Fruit fly (Drosophila melanogaster): ENCODE measurements around the gene MTA1-like.

MTA1-like gene

DNA sequence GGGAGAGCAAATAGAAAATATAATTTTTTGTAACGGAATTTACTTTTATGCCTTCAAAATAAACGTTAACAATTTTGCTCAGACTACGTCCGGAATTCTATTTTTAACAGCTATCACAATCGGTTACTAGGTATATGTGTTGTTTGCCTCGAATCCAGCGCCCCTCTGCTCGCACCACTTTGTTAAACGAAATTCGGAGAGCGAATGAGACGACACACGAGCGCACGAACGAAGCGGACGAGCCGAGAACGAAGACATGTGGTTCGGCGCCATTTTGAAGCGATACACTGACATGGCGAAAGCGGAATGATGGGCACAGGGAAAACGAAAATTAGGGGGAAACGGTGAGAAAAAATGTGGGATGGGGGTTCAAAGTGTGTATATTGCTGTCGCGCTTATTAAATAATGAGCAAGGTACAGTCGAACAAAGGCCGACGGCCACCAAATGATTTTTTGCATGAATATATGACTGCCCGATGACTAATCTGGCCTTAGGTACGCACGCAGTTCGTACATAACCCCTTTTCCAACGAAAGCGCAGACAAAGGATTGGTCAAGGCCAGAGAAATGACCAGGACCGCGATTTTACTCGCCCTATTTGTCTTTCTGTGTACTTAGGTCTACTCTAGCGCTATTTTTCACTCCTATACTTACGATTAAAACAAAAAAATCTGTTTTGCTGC, 48.0 kb downstream of the MTA1-like start (continued):
- TF ChIP-seq Abd-B (GFP tag; optimal IDR thresholded peaks at IDR 0.05): no peak
- TF ChIP-seq sob (GFP tag; IDR thresholded peaks at IDR 0.05): no peak
- no peak for TF ChIP-seq Bgb (GFP tag; IDR thresholded peaks at IDR 0.05; ENCODE audit: partially characterized antibody)
- TF ChIP-seq Blimp-1 (GFP tag; optimal IDR thresholded peaks at IDR 0.05): no peak
- TF ChIP-seq CG6175 (GFP tag; IDR thresholded peaks at IDR 0.05): no peak
- no peak for TF ChIP-seq CG9437 (GFP tag; optimal IDR thresholded peaks at IDR 0.05)
- no peak for TF ChIP-seq sim (GFP tag; IDR thresholded peaks at IDR 0.05)
- no peak for TF ChIP-seq usp (GFP tag; optimal IDR thresholded peaks at IDR 0.05)
- TF ChIP-seq CG1603 (tag; optimal IDR thresholded peaks at IDR 0.05): no peak
- TF ChIP-seq CG10431 (GFP tag; optimal IDR thresholded peaks at IDR 0.05): peak; percentile 89
- no peak for TF ChIP-seq peb (GFP tag; IDR thresholded peaks at IDR 0.05)
- peak in 1 of 2 experiments; percentile 33 for TF ChIP-seq Eip74EF (GFP tag; optimal IDR thresholded peaks at IDR 0.05)
- no peak for TF ChIP-seq CG9932 (GFP tag; IDR thresholded peaks at IDR 0.05)
- TF ChIP-seq dmrt11E (tag; optimal IDR thresholded peaks at IDR 0.05): no peak
- TF ChIP-seq CG34376 (GFP tag; optimal IDR thresholded peaks at IDR 0.05): peak; percentile 84
- TF ChIP-seq Six4 (GFP tag; optimal IDR thresholded peaks at IDR 0.05): no peak
- TF ChIP-seq hkb (optimal IDR thresholded peaks at IDR 0.05): no peak
- TF ChIP-seq hkb (GFP tag; IDR thresholded peaks at IDR 0.05): no peak
- no peak for TF ChIP-seq Lpt (GFP tag; optimal IDR thresholded peaks at IDR 0.05)
- TF ChIP-seq vvl (GFP tag; IDR thresholded peaks at IDR 0.05): no peak
- no peak for TF ChIP-seq Dip3 (GFP tag; optimal IDR thresholded peaks at IDR 0.05)
- TF ChIP-seq ara (GFP tag; IDR thresholded peaks at IDR 0.05): no peak
- no peak for TF ChIP-seq Dek (tag; optimal IDR thresholded peaks at IDR 0.05)
- no peak for TF ChIP-seq jigr1 (GFP tag; IDR thresholded peaks at IDR 0.05)
- no peak for TF ChIP-seq z (GFP tag; IDR thresholded peaks at IDR 0.05)
- peak; percentile 55 for TF ChIP-seq CG8924 (tag; optimal IDR thresholded peaks at IDR 0.05)
- TF ChIP-seq ssp (GFP tag; IDR thresholded peaks at IDR 0.05): no peak
- TF ChIP-seq fd3F (GFP tag; optimal IDR thresholded peaks at IDR 0.05): no peak
- peak; percentile 20 for TF ChIP-seq CG7745 (tag; optimal IDR thresholded peaks at IDR 0.05)
- no peak for TF ChIP-seq pita (GFP tag; optimal IDR thresholded peaks at IDR 0.05)
- no peak for TF ChIP-seq disco-r (GFP tag; optimal IDR thresholded peaks at IDR 0.05)
- TF ChIP-seq CG2889 (GFP tag; IDR thresholded peaks at IDR 0.05): no peak
- TF ChIP-seq CG12391 (tag; optimal IDR thresholded peaks at IDR 0.05): peak; percentile 22
- TF ChIP-seq CG15514 (GFP tag; optimal IDR thresholded peaks at IDR 0.05): peak; percentile 39
- TF ChIP-seq ato (GFP tag; IDR thresholded peaks at IDR 0.05; ENCODE audit: partially characterized antibody): no peak
- no peak for TF ChIP-seq Hey (tag; optimal IDR thresholded peaks at IDR 0.05)
- TF ChIP-seq CG2116 (GFP tag; optimal IDR thresholded peaks at IDR 0.05): no peak
- peak; percentile 89 for TF ChIP-seq HLHmδ (GFP tag; optimal IDR thresholded peaks at IDR 0.05)
- no peak for TF ChIP-seq CG17186 (GFP tag; optimal IDR thresholded peaks at IDR 0.05)
- TF ChIP-seq dimm (GFP tag; IDR thresholded peaks at IDR 0.05): no peak
- peak; percentile 64 for TF ChIP-seq lbe (GFP tag; optimal IDR thresholded peaks at IDR 0.05)
- no peak for TF ChIP-seq Doc2 (GFP tag; IDR thresholded peaks at IDR 0.05)
- TF ChIP-seq MBD-R2 (GFP tag; IDR thresholded peaks at IDR 0.05): no peak
- TF ChIP-seq CG8765 (GFP tag; IDR thresholded peaks at IDR 0.05): no peak
- TF ChIP-seq Gug (GFP tag; IDR thresholded peaks at IDR 0.05): no peak
- TF ChIP-seq CG31388 (GFP tag; optimal IDR thresholded peaks at IDR 0.05): no peak
- TF ChIP-seq bab2 (GFP tag; optimal IDR thresholded peaks at IDR 0.05): no peak
- TF ChIP-seq tup (GFP tag; optimal IDR thresholded peaks at IDR 0.05): no peak
- no peak for TF ChIP-seq tap (tag; optimal IDR thresholded peaks at IDR 0.05)
- no peak for TF ChIP-seq CG7839 (tag; optimal IDR thresholded peaks at IDR 0.05)
- TF ChIP-seq kay (GFP tag; optimal IDR thresholded peaks at IDR 0.05): peak; percentile 37
